Fruit fly (Drosophila melanogaster) whole organism, prepupa: ENCODE results near the gene snRNP-U1-C.

Source experiments
- Blimp-1 ChIP-seq: fragments of 200-800 bp; sonication (Bioruptor generic); optimal IDR thresholded peaks from 3 replicates; lab custom pipeline; 2017; ENCODE audit warnings: missing biosample characterization, missing genetic modification characterization, mild to moderate bottlenecking, moderate library complexity, missing genetic modification reagents
- CG10669 ChIP-seq: fragments of 200-800 bp; sonication (Bioruptor generic); optimal IDR thresholded peaks from 3 replicates; lab custom pipeline; 2018; ENCODE audit warnings: missing biosample characterization, mild to moderate bottlenecking, missing genetic modification characterization, moderate library complexity
- CG11294 ChIP-seq: fragments of 200-800 bp; sonication (Bioruptor generic); IDR thresholded peaks from 2 replicates; pipeline ENCODE4 v1.3.6; 2022; ENCODE audit warnings: missing biosample characterization, missing genetic modification characterization
- CG15336 ChIP-seq: fragments of 200-800 bp; sonication (Bioruptor generic); IDR thresholded peaks from 2 replicates; pipeline ENCODE4 v1.3.6; 2022; ENCODE audit warnings: missing biosample characterization, missing genetic modification characterization
- CG1621 ChIP-seq: fragments of 200-800 bp; sonication (Bioruptor generic); optimal IDR thresholded peaks from 3 replicates; lab custom pipeline; 2018; ENCODE audit warnings: missing biosample characterization, mild to moderate bottlenecking, missing genetic modification characterization
- CG3032 ChIP-seq: fragments of 200-800 bp; optimal IDR thresholded peaks from 2 replicates; lab custom pipeline; 2019; ENCODE audit warnings: missing biosample characterization, mild to moderate bottlenecking, missing genetic modification characterization, moderate library complexity
- CG32006 ChIP-seq: fragments of 200-800 bp; sonication (Bioruptor generic); optimal IDR thresholded peaks from 3 replicates; lab custom pipeline; 2017; ENCODE audit warnings: missing biosample characterization, mild to moderate bottlenecking, missing genetic modification characterization
- CG34406 ChIP-seq: fragments of 200-800 bp; sonication (Bioruptor generic); optimal IDR thresholded peaks from 3 replicates; lab custom pipeline; 2016; ENCODE audit warnings: missing biosample characterization, missing genetic modification characterization
- CG3919 ChIP-seq: fragments of 200-800 bp; sonication (Bioruptor generic); optimal IDR thresholded peaks from 3 replicates; lab custom pipeline; 2016; ENCODE audit warnings: missing biosample characterization, missing genetic modification characterization
- CG4318 ChIP-seq: fragments of 200-800 bp; sonication (Bioruptor generic); optimal IDR thresholded peaks from 3 replicates; lab custom pipeline; 2017; ENCODE audit warnings: missing biosample characterization, mild to moderate bottlenecking, missing genetic modification characterization
- CG6163 ChIP-seq: fragments of 200-800 bp; sonication (Bioruptor generic); IDR thresholded peaks from 3 replicates; pipeline ENCODE4 v1.3.6; 2022; ENCODE audit warnings: missing biosample characterization, missing genetic modification characterization
- CG6276 ChIP-seq: fragments of 200-800 bp; sonication (Bioruptor generic); optimal IDR thresholded peaks from 2 replicates; lab custom pipeline; 2017; ENCODE audit warnings: missing biosample characterization, mild to moderate bottlenecking, missing genetic modification characterization
- CG6792 ChIP-seq: fragments of 200-800 bp; sonication (Bioruptor generic); optimal IDR thresholded peaks from 3 replicates; lab custom pipeline; 2016; ENCODE audit warnings: missing biosample characterization, missing genetic modification characterization
- CG7368 ChIP-seq: fragments of 200-800 bp; sonication (Bioruptor generic); optimal IDR thresholded peaks from 3 replicates; lab custom pipeline; 2016; ENCODE audit warnings: missing biosample characterization, missing genetic modification characterization
- CG8119 ChIP-seq: fragments of 200-800 bp; sonication (Bioruptor generic); IDR thresholded peaks from 3 replicates; pipeline ENCODE4 v1.3.6; 2022; ENCODE audit warnings: missing biosample characterization, missing genetic modification characterization
- CG8632 ChIP-seq: fragments of 200-800 bp; sonication (Bioruptor generic); optimal IDR thresholded peaks from 3 replicates; lab custom pipeline; 2016; ENCODE audit warnings: missing biosample characterization, missing genetic modification characterization
- CG9139 ChIP-seq: fragments of 200-800 bp; sonication (Bioruptor generic); optimal IDR thresholded peaks from 3 replicates; lab custom pipeline; 2017; ENCODE audit warnings: missing biosample characterization, mild to moderate bottlenecking, missing genetic modification characterization
- Eip78C ChIP-seq: fragments of 200-800 bp; sonication (Bioruptor generic); peaks from one replicate; lab custom pipeline; 2016; ENCODE audit warnings: missing biosample characterization, missing genetic modification characterization
- Ets21C ChIP-seq: fragments of 200-800 bp; sonication (Bioruptor generic); optimal IDR thresholded peaks from 3 replicates; lab custom pipeline; 2016; ENCODE audit warnings: missing biosample characterization, missing genetic modification characterization
- Ets96B ChIP-seq: fragments of 200-800 bp; optimal IDR thresholded peaks from 2 replicates; lab custom pipeline; 2019; ENCODE audit warnings: missing biosample characterization, mild to moderate bottlenecking, missing genetic modification characterization, moderate library complexity
- Gug ChIP-seq: fragments of 200-800 bp; sonication (Bioruptor generic); IDR thresholded peaks from 2 replicates; pipeline ENCODE4 v1.3.6; 2022; ENCODE audit warnings: missing biosample characterization, missing genetic modification characterization
- Hr38 ChIP-seq: sonication (Bioruptor generic); optimal IDR thresholded peaks from 2 replicates; lab custom pipeline; 2016; ENCODE audit warnings: missing biosample characterization, missing genetic modification characterization
- Hr4 ChIP-seq: fragments of 200-800 bp; sonication (Bioruptor generic); optimal IDR thresholded peaks from 3 replicates; lab custom pipeline; 2016; ENCODE audit warnings: missing biosample characterization, missing genetic modification characterization
- Lpt ChIP-seq: fragments of 200-800 bp; sonication (Bioruptor generic); optimal IDR thresholded peaks from 3 replicates; lab custom pipeline; 2016; ENCODE audit warnings: missing biosample characterization, missing genetic modification characterization
- Smox ChIP-seq: fragments of 200-800 bp; sonication (Bioruptor generic); optimal IDR thresholded peaks from 3 replicates; lab custom pipeline; 2016; ENCODE audit warnings: missing biosample characterization, missing genetic modification characterization
- Sox15 ChIP-seq: fragments of 200-800 bp; sonication (Bioruptor generic); optimal IDR thresholded peaks from 3 replicates; lab custom pipeline; 2016; ENCODE audit warnings: missing biosample characterization, missing genetic modification characterization
- acj6 ChIP-seq: fragments of 200-800 bp; sonication (Bioruptor generic); optimal IDR thresholded peaks from 3 replicates; lab custom pipeline; 2016; ENCODE audit warnings: missing biosample characterization, missing genetic modification characterization
- dac ChIP-seq: fragments of 200-800 bp; sonication (Bioruptor generic); optimal IDR thresholded peaks from 2 replicates; lab custom pipeline; 2017; ENCODE audit warnings: missing biosample characterization, mild to moderate bottlenecking, missing genetic modification characterization
- eg ChIP-seq: fragments of 200-800 bp; sonication (Bioruptor generic); IDR thresholded peaks from 3 replicates; pipeline ENCODE4 v1.3.6; 2022; ENCODE audit warnings: missing biosample characterization, missing genetic modification characterization
- fd85E ChIP-seq: fragments of 200-800 bp; sonication (Bioruptor generic); optimal IDR thresholded peaks from 3 replicates; lab custom pipeline; 2016; ENCODE audit warnings: missing biosample characterization, missing genetic modification characterization
- net ChIP-seq: fragments of 200-800 bp; sonication (Bioruptor generic); optimal IDR thresholded peaks from 3 replicates; lab custom pipeline; 2016; ENCODE audit warnings: missing biosample characterization, missing genetic modification characterization
- pdm3 ChIP-seq: fragments of 200-800 bp; sonication (Bioruptor generic); optimal IDR thresholded peaks from 3 replicates; lab custom pipeline; 2016; ENCODE audit warnings: missing biosample characterization, missing genetic modification characterization
- salr ChIP-seq, 2 experiments: fragments of 200-800 bp; sonication (Bioruptor generic); optimal IDR thresholded peaks; 3 replicates each; lab custom pipeline; 2016 to 2018; ENCODE audit warnings: missing biosample characterization in 2 of 2, missing genetic modification characterization in 2 of 2, mild to moderate bottlenecking in 1 of 2
- svp ChIP-seq: fragments of 200-800 bp; sonication (Bioruptor generic); peaks from one replicate; lab custom pipeline; 2016; ENCODE audit warnings: missing biosample characterization, missing genetic modification characterization

Gene snRNP-U1-C

DNA sequence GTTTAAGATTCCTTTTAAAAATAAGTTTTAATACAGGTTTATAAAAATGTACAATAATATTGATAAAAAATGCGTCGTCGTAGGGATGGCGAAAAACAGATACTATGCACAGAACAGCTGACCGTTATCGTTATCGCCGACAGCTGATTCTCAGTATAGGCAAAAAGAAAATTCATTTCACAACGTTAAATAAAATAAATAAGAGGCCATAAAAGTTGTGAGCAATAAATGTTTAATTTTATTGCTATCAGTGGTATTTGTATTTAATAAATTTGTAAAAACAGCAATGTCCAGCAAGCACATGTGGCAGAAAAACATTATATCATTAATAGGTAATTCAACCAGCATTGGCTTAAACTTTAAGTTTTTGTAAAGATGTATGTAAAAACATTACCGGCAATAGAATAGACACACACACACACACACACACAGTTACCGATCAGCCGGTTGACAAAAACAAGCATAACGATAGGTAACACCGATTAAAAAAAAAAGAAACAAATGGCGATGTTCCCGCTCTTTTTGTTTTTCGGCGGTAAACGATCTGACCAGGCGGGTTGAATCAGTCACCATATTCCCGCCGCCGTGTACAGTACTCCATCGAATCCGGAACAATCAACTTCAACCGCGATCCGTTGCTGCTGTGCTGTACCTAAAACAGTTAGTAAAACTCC, 2.5 kb downstream of the snRNP-U1-C start, which contains the start of the genes dnk and Smu1 (continued):
- TF ChIP-seq CG4318 (GFP tag; lab: Kevin White, UChicago) = no peak
- TF ChIP-seq acj6 (GFP tag; lab: Kevin White, UChicago) = no peak
- TF ChIP-seq CG10669 (GFP tag; lab: Kevin White, UChicago) = no peak
- peak; percentile 5 for TF ChIP-seq Hr4
- no peak for TF ChIP-seq Ets96B (tag; lab: Kevin White, UChicago)
- no peak for TF ChIP-seq CG34406 (GFP tag; lab: Kevin White, UChicago)
- no peak for TF ChIP-seq net (GFP tag; lab: Kevin White, UChicago)
- TF ChIP-seq svp = peak; percentile 32
- no peak for TF ChIP-seq Eip78C (GFP tag; lab: Kevin White, UChicago)
- no peak for TF ChIP-seq CG32006 (GFP tag; lab: Kevin White, UChicago)
- peak; percentile 30 for TF ChIP-seq CG9139 (GFP tag; lab: Kevin White, UChicago)
- TF ChIP-seq CG11294 (GFP tag; lab: Robert Waterston, UW) = no peak
- peak; percentile 16 for TF ChIP-seq Smox (GFP tag; lab: Kevin White, UChicago)
- TF ChIP-seq CG15336 (GFP tag; lab: Robert Waterston, UW) = 0 out of 2 replicates have a peak, but pooled peaks have one; percentile 29
- TF ChIP-seq CG6792 = no peak
- TF ChIP-seq pdm3 (GFP tag; lab: Kevin White, UChicago) = no peak
- TF ChIP-seq Hr38 (GFP tag; lab: Kevin White, UChicago) = no peak
- no peak for TF ChIP-seq fd85E
- TF ChIP-seq CG6163 (GFP tag; lab: Robert Waterston, UW) = peak; percentile 65; the same call in 2 of the 3 replicates
- no peak for TF ChIP-seq CG8632 (GFP tag; lab: Kevin White, UChicago)
- TF ChIP-seq eg (GFP tag; lab: Robert Waterston, UW) = no peak; the same call in none of the 3 replicates
- TF ChIP-seq dac (GFP tag; lab: Kevin White, UChicago) = no peak
- TF ChIP-seq Gug (GFP tag; lab: Robert Waterston, UW) = no peak

- TF ChIP-seq net (GFP tag; lab: Kevin White, UChicago) (no peak), Ets21C (GFP tag; lab: Kevin White, UChicago) (no peak), CG1621 (tag; lab: Kevin White, UChicago) (no peak), Sox15 (GFP tag; lab: Kevin White, UChicago) (no peak), Blimp-1 (no peak), Ets96B (tag; lab: Kevin White, UChicago) (no peak), Lpt (GFP tag; lab: Kevin White, UChicago) (no peak), CG3919 (GFP tag; lab: Kevin White, UChicago) (no peak), CG6276 (GFP tag; lab: Kevin White, UChicago) (no peak), Gug (GFP tag; lab: Robert Waterston, UW) (no peak), CG3032 (tag; lab: Kevin White, UChicago) (no peak), CG10669 (GFP tag; lab: Kevin White, UChicago) (no peak), salr (GFP tag; optimal IDR thresholded peaks at IDR 0.05; lab: Kevin White, UChicago) (no peak), svp (no peak), CG8632 (GFP tag; lab: Kevin White, UChicago) (no peak)
- TF ChIP-seq, all 60 proteins: peak for 0
Observed at dm6 chr3R:18978709-18979108, 4.7 kb downstream of the snRNP-U1-C start, which contains the start of gene euc. Gene euc (minus strand): TSS chr3R:18978809.

dm6 chr3R:18964819-18965218, 18.6 kb downstream of the snRNP-U1-C start:
- TF ChIP-seq svp (peak; percentile 22), CG3032 (tag; lab: Kevin White, UChicago) (no peak)

DNA sequence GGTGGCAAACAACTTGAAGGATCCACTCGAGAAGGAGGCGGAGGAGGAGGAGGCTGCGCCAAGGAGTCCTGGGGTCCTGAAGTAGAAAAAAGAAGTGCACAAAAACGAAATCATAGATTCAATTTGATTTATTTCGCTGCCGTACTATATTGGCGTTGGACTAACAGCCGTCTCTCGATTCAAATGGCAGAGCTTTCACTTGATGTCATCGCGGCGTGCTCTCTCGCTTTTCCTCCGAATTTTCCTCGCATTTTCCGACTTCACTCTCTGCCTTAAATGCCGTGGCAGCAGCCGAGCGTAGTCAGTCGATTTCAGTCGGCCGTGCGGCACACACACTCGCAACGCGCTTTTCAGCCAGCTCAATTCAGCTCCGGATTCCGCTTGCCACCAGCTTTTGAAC, 33.6 kb downstream of the snRNP-U1-C start, which contains the start of gene CG43732:
Gene CG43732, plus strand, starts transcription at position 301 of the 400 bp plus-strand sequence.
- TF ChIP-seq net (GFP tag; lab: Kevin White, UChicago) (no peak), CG11294 (GFP tag; lab: Robert Waterston, UW) (no peak), Gug (GFP tag; lab: Robert Waterston, UW) (no peak), CG8119 (no peak), CG7368 (GFP tag; lab: Kevin White, UChicago) (no peak)
